Worm (Caenorhabditis elegans) whole organism, young adult: Measurements from ENCODE around the gene mai-2.

Experiments used
- B0035.1 ChIP-seq: sonication (generic microtip); optimal IDR thresholded peaks from 2 replicates; lab custom pipeline; 2016; ENCODE audit warnings: missing genetic modification characterization, mild to moderate bottlenecking, missing compliant biosample characterization, missing genotype, missing genetic modification reagents
- B0261.1 ChIP-seq: sonication (generic microtip); optimal IDR thresholded peaks from 2 replicates; lab custom pipeline; 2016; ENCODE audit warnings: mild to moderate bottlenecking, missing genetic modification characterization, moderate library complexity, missing compliant biosample characterization
- C17E4.6 ChIP-seq: fragments of 200-800 bp; sonication (Bioruptor generic); IDR thresholded peaks from 2 replicates; pipeline ENCODE4 v1.3.6; 2022; ENCODE audit warnings: missing genetic modification reagents, missing genetic modification characterization, missing compliant biosample characterization
- D2030.7 ChIP-seq: fragments of 200-800 bp; sonication (Bioruptor generic); IDR thresholded peaks from 2 replicates; pipeline ENCODE4 v1.3.6; 2022; ENCODE audit warnings: missing genetic modification reagents, missing genetic modification characterization, missing compliant biosample characterization
- F10E7.11 ChIP-seq: sonication (generic microtip); optimal IDR thresholded peaks from 2 replicates; lab custom pipeline; 2017; ENCODE audit warnings: mild to moderate bottlenecking, missing genetic modification characterization, moderate library complexity, missing compliant biosample characterization
- F37B4.10 ChIP-seq: fragments of 200-800 bp; sonication (Bioruptor generic); IDR thresholded peaks from 2 replicates; pipeline ENCODE4 v1.3.6; 2022; ENCODE audit warnings: missing genetic modification characterization, missing compliant biosample characterization
- K11D2.4 ChIP-seq: fragments of 200-800 bp; sonication (Bioruptor generic); IDR thresholded peaks from 2 replicates; pipeline ENCODE4 v1.3.6; 2022; ENCODE audit warnings: missing genetic modification reagents, missing genetic modification characterization, missing compliant biosample characterization
- K12H6.12 ChIP-seq: fragments of 200-800 bp; sonication (Bioruptor generic); optimal IDR thresholded peaks from 2 replicates; lab custom pipeline; 2018; ENCODE audit warnings: mild to moderate bottlenecking, missing genetic modification characterization, missing compliant biosample characterization
- Y53F4B.3 ChIP-seq: fragments of 200-800 bp; sonication (Bioruptor generic); IDR thresholded peaks from 2 replicates; pipeline ENCODE4 v1.3.6; 2022; ENCODE audit warnings: missing genetic modification reagents, missing genetic modification characterization, missing compliant biosample characterization
- Y56A3A.18 ChIP-seq: fragments of 200-800 bp; sonication (Bioruptor generic); IDR thresholded peaks from 2 replicates; pipeline ENCODE4 v1.3.6; 2022; ENCODE audit warnings: missing genetic modification reagents, missing genetic modification characterization, missing compliant biosample characterization
- Y95B8A.8 ChIP-seq: fragments of 200-800 bp; sonication (Bioruptor generic); IDR thresholded peaks from 2 replicates; pipeline ENCODE4 v1.3.6; 2022; ENCODE audit warnings: missing genetic modification reagents, missing genetic modification characterization, missing compliant biosample characterization
- akir-1 ChIP-seq: fragments of 200-800 bp; sonication (Bioruptor generic); optimal IDR thresholded peaks from 2 replicates; lab custom pipeline; 2018; ENCODE audit warnings: mild to moderate bottlenecking, missing genetic modification characterization, moderate library complexity, missing compliant biosample characterization
- aptf-3 ChIP-seq: fragments of 200-800 bp; sonication (Bioruptor generic); IDR thresholded peaks from 2 replicates; pipeline ENCODE4 v1.3.6; 2022; ENCODE audit warnings: missing genetic modification characterization, missing compliant biosample characterization
- athp-1 ChIP-seq: sonication (generic microtip); optimal IDR thresholded peaks from 2 replicates; lab custom pipeline; 2017; ENCODE audit warnings: mild to moderate bottlenecking, missing genetic modification characterization, missing compliant biosample characterization
- attf-6 ChIP-seq: fragments of 200-800 bp; sonication (Bioruptor generic); IDR thresholded peaks from 2 replicates; pipeline ENCODE4 v1.3.6; 2022; ENCODE audit warnings: missing genetic modification reagents, missing genetic modification characterization, missing compliant biosample characterization
- bed-2 ChIP-seq: fragments of 200-800 bp; sonication (Bioruptor generic); IDR thresholded peaks from 2 replicates; pipeline ENCODE4 v1.3.6; 2022; ENCODE audit warnings: missing genetic modification reagents, missing genetic modification characterization, missing compliant biosample characterization
- ceh-27 ChIP-seq: fragments of 200-800 bp; sonication (Bioruptor generic); optimal IDR thresholded peaks from 2 replicates; lab custom pipeline; 2018; ENCODE audit warnings: mild to moderate bottlenecking, missing genetic modification characterization, moderate library complexity, missing compliant biosample characterization
- chd-7 ChIP-seq: sonication (generic microtip); optimal IDR thresholded peaks from 2 replicates; lab custom pipeline; 2016; ENCODE audit warnings: mild to moderate bottlenecking, missing genetic modification characterization, moderate library complexity, missing compliant biosample characterization
- dox-1 ChIP-seq: fragments of 200-800 bp; sonication (Bioruptor generic); IDR thresholded peaks from 2 replicates; pipeline ENCODE4 v1.3.6; 2022; ENCODE audit warnings: missing genetic modification reagents, missing genetic modification characterization, missing compliant biosample characterization
- efl-1 ChIP-seq: fragments of 150-350 bp; optimal IDR thresholded peaks from 2 replicates; lab custom pipeline; 2014; ENCODE audit warnings: missing biosample characterization, missing genetic modification reagents, missing genetic modification characterization
- egl-44 ChIP-seq: fragments of 200-800 bp; sonication (Bioruptor generic); IDR thresholded peaks from 2 replicates; pipeline ENCODE4 v1.3.6; 2022; ENCODE audit warnings: missing genetic modification reagents, missing genetic modification characterization, missing compliant biosample characterization
- egrh-3 ChIP-seq: fragments of 200-800 bp; sonication (Bioruptor generic); IDR thresholded peaks from 2 replicates; pipeline ENCODE4 v1.3.6; 2022; ENCODE audit warnings: missing genetic modification reagents, missing genetic modification characterization, missing compliant biosample characterization
- him-1 ChIP-seq: sonication (generic microtip); optimal IDR thresholded peaks from 2 replicates; lab custom pipeline; 2016; ENCODE audit warnings: missing genotype, missing genetic modification reagents, missing genetic modification characterization, missing compliant biosample characterization
- hlh-12 ChIP-seq: sonication (generic microtip); optimal IDR thresholded peaks from 2 replicates; lab custom pipeline; 2016; ENCODE audit warnings: missing genetic modification characterization, missing compliant biosample characterization
- lag-1 ChIP-seq: fragments of 200-800 bp; sonication (Bioruptor generic); IDR thresholded peaks from 2 replicates; pipeline ENCODE4 v1.3.6; 2022; ENCODE audit warnings: missing genetic modification reagents, missing genetic modification characterization, missing compliant biosample characterization
- let-526 ChIP-seq: fragments of 200-800 bp; sonication (Bioruptor generic); IDR thresholded peaks from 2 replicates; pipeline ENCODE4 v1.3.6; 2022; ENCODE audit warnings: missing genetic modification reagents, missing genetic modification characterization, missing compliant biosample characterization
- let-607 ChIP-seq, 2 experiments: fragments of 200-800 bp in 1 of 2; sonication (Bioruptor generic) in 1 of 2; sonication (generic microtip) in 1 of 2; optimal IDR thresholded peaks; 2 replicates each; lab custom pipeline; 2016 to 2018; ENCODE audit warnings: mild to moderate bottlenecking in 2 of 2, missing compliant biosample characterization in 2 of 2, missing genetic modification characterization in 2 of 2, moderate library complexity in 2 of 2, missing genotype in 1 of 2
- lin-26 ChIP-seq: fragments of 200-800 bp; sonication (Bioruptor generic); IDR thresholded peaks from 2 replicates; pipeline ENCODE4 v1.3.6; 2022; ENCODE audit warnings: missing genetic modification reagents, missing genetic modification characterization, missing compliant biosample characterization
- madf-10 ChIP-seq: sonication (generic microtip); optimal IDR thresholded peaks from 2 replicates; lab custom pipeline; 2016; ENCODE audit warnings: mild to moderate bottlenecking, missing genetic modification characterization, missing compliant biosample characterization
- madf-3 ChIP-seq: fragments of 200-800 bp; sonication (Bioruptor generic); IDR thresholded peaks from 2 replicates; pipeline ENCODE4 v1.3.6; 2022; ENCODE audit warnings: missing genetic modification reagents, missing genetic modification characterization, missing compliant biosample characterization
- madf-6 ChIP-seq: fragments of 200-800 bp; sonication (Bioruptor generic); IDR thresholded peaks from 2 replicates; pipeline ENCODE4 v1.3.6; 2022; ENCODE audit warnings: missing genetic modification reagents, missing genetic modification characterization, missing compliant biosample characterization
- mcd-1 ChIP-seq: fragments of 200-800 bp; sonication (Bioruptor generic); IDR thresholded peaks from 2 replicates; pipeline ENCODE4 v1.3.6; 2022; ENCODE audit warnings: missing genetic modification reagents, missing genetic modification characterization, missing compliant biosample characterization
- nhr-120 ChIP-seq: fragments of 200-800 bp; sonication (Bioruptor generic); IDR thresholded peaks from 2 replicates; pipeline ENCODE4 v1.3.6; 2022; ENCODE audit warnings: missing genetic modification characterization, missing compliant biosample characterization
- nhr-27 ChIP-seq: fragments of 200-800 bp; sonication (Bioruptor generic); optimal IDR thresholded peaks from 2 replicates; lab custom pipeline; 2018; ENCODE audit warnings: mild to moderate bottlenecking, missing genetic modification characterization, moderate library complexity, missing compliant biosample characterization
- nhr-90 ChIP-seq: sonication (generic microtip); optimal IDR thresholded peaks from 2 replicates; lab custom pipeline; 2016; ENCODE audit warnings: missing genotype, mild to moderate bottlenecking, missing genetic modification characterization, missing compliant biosample characterization
- rec-8 ChIP-seq, 2 experiments: sonication (generic microtip); optimal IDR thresholded peaks; 2 replicates each; lab custom pipeline; 2016; ENCODE audit warnings: mild to moderate bottlenecking in 2 of 2, missing genetic modification characterization in 2 of 2, missing genetic modification reagents in 2 of 2, missing genotype in 2 of 2, missing biosample characterization in 1 of 2, missing compliant biosample characterization in 1 of 2, moderate library complexity in 1 of 2
- sdz-38 ChIP-seq: sonication (generic microtip); optimal IDR thresholded peaks from 2 replicates; lab custom pipeline; 2016; ENCODE audit warnings: missing genotype, missing genetic modification characterization, missing compliant biosample characterization
- sea-2 ChIP-seq: fragments of 200-800 bp; sonication (Bioruptor generic); IDR thresholded peaks from 2 replicates; pipeline ENCODE4 v1.3.6; 2022; ENCODE audit warnings: missing genetic modification characterization, missing compliant biosample characterization
- snpc-1.3 ChIP-seq: sonication (generic microtip); optimal IDR thresholded peaks from 2 replicates; lab custom pipeline; 2017; ENCODE audit warnings: missing genetic modification characterization, mild to moderate bottlenecking, missing compliant biosample characterization, antibody characterized with exemption, moderate library complexity, missing genotype, missing genetic modification reagents; ENCODE audit not compliant: insufficient read depth
- somi-1 ChIP-seq: fragments of 200-800 bp; sonication (Bioruptor generic); optimal IDR thresholded peaks from 2 replicates; lab custom pipeline; 2018; ENCODE audit warnings: mild to moderate bottlenecking, missing genetic modification characterization, missing compliant biosample characterization
- tbp1 ChIP-seq: fragments of 200-800 bp; sonication (Bioruptor generic); optimal IDR thresholded peaks from 2 replicates; lab custom pipeline; 2018; ENCODE audit warnings: mild to moderate bottlenecking, missing genetic modification characterization, missing compliant biosample characterization
- tlf-1 ChIP-seq: fragments of 200-800 bp; sonication (Bioruptor generic); optimal IDR thresholded peaks from 2 replicates; lab custom pipeline; 2018; ENCODE audit warnings: mild to moderate bottlenecking, missing genetic modification characterization, missing compliant biosample characterization
- zim-3 ChIP-seq: sonication (generic microtip); optimal IDR thresholded peaks from 2 replicates; lab custom pipeline; 2017; ENCODE audit warnings: mild to moderate bottlenecking, missing genetic modification characterization, moderate library complexity, missing compliant biosample characterization
- ztf-25 ChIP-seq: fragments of 200-800 bp; sonication (Bioruptor generic); IDR thresholded peaks from 2 replicates; pipeline ENCODE4 v1.3.6; 2022; ENCODE audit warnings: missing genetic modification reagents, missing genetic modification characterization, missing compliant biosample characterization
- ztf-3 ChIP-seq: fragments of 200-800 bp; sonication (Bioruptor generic); optimal IDR thresholded peaks from 2 replicates; lab custom pipeline; 2018; ENCODE audit warnings: mild to moderate bottlenecking, missing genetic modification characterization, missing compliant biosample characterization
- ztf-6 ChIP-seq: fragments of 200-800 bp; sonication (Bioruptor generic); IDR thresholded peaks from 2 replicates; pipeline ENCODE4 v1.3.6; 2022; ENCODE audit warnings: missing genetic modification reagents, missing genetic modification characterization, missing compliant biosample characterization

Gene mai-2

DNA sequence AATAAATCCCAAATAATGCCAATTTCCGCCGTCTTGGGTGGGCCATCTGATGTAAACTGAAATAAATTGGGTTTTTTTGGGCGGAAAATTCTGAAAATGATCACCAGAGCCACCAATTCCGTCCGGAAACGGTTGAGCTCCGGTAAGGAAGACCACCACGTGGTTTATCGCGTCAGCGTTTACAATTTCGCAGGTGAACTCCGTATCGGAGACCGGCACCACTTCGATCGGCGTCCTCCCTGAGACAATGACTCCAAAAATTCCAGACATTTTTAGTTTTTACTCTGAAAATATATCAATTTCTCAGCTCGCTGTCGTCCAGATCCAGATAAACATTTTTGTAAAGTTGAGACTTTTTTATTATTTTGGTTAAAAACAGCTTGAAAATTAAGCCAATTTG lies 49.1 kb upstream of the mai-2 start, which contains the start of gene F42A6.6 (continued):
- TF ChIP-seq chd-7 (tag; lab: Kevin White, UChicago): peak; percentile 88
- peak; percentile 46 for TF ChIP-seq snpc-1.3 (tag; lab: Kevin White, UChicago)
- no peak for TF ChIP-seq sea-2 (GFP tag; lab: Robert Waterston, UW)
- TF ChIP-seq bed-2 (GFP tag; lab: Robert Waterston, UW): no peak
- peak; percentile 57 for TF ChIP-seq B0035.1 (tag; lab: Kevin White, UChicago)
- TF ChIP-seq ztf-3 (GFP tag; lab: Kevin White, UChicago): no peak
- no peak for TF ChIP-seq egl-44 (GFP tag; lab: Robert Waterston, UW)
- peak; percentile 62 for TF ChIP-seq zim-3 (tag; lab: Kevin White, UChicago)
- TF ChIP-seq lag-1 (GFP tag; lab: Robert Waterston, UW): no peak
- TF ChIP-seq him-1 (tag; lab: Kevin White, UChicago): peak; percentile 15
- peak; percentile 64 for TF ChIP-seq lin-26
- peak; percentile 11 for TF ChIP-seq ceh-27 (GFP tag; lab: Kevin White, UChicago)
- TF ChIP-seq F10E7.11 (tag; lab: Kevin White, UChicago): peak; percentile 66
- TF ChIP-seq K11D2.4 (GFP tag; lab: Robert Waterston, UW): no peak; the same call in 1 of the 2 replicates
- no peak for TF ChIP-seq akir-1 (GFP tag; lab: Kevin White, UChicago)
- TF ChIP-seq sdz-38 (tag; lab: Kevin White, UChicago): no peak
- peak; percentile 85 for TF ChIP-seq athp-1 (tag; lab: Kevin White, UChicago)
- peak; percentile 52; the same call in 1 of the 2 replicates for TF ChIP-seq ztf-6 (GFP tag; lab: Robert Waterston, UW)
- TF ChIP-seq, all 124 proteins: peak for 84

DNA sequence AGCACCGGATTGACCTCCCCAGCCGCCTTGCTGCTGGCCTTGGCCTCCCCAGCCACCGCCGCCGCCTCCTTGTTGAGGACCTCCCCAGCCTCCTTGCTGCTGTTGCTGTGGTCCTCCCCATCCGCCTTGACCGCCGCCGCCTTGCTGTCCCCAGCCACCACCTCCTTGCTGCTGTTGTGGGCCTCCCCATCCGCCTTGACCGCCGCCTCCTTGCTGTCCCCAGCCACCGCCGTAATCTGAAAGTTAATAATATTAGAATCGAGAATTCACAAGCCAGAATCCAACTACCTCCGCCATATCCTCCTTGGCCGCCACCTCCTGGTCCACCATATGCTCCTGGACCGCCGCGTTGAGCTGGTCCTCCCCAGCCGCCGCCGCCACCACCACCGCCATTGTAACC lies 48.4 kb upstream of the mai-2 start:
- TF ChIP-seq egrh-3 (GFP tag; lab: Robert Waterston, UW) (peak; percentile 98), F37B4.10 (GFP tag; lab: Robert Waterston, UW) (0 out of 2 replicates have a peak, but pooled peaks have one; percentile 44), nhr-120 (GFP tag; lab: Robert Waterston, UW) (no peak), tbp1 (GFP tag; lab: Kevin White, UChicago) (no peak), efl-1 (GFP tag; lab: Kevin White, UChicago) (no peak), F10E7.11 (tag; lab: Kevin White, UChicago) (no peak), rec-8 (tag; optimal IDR thresholded peaks at IDR 0.05; lab: Kevin White, UChicago) (no peak), mcd-1 (GFP tag; lab: Robert Waterston, UW) (peak; percentile 55; the same call in 1 of the 2 replicates), ceh-27 (GFP tag; lab: Kevin White, UChicago) (no peak), hlh-12 (no peak), Y56A3A.18 (GFP tag; lab: Robert Waterston, UW) (no peak), lag-1 (GFP tag; lab: Robert Waterston, UW) (no peak), madf-3 (GFP tag; lab: Robert Waterston, UW) (peak; percentile 59; the same call in 1 of the 2 replicates), madf-10 (tag; lab: Kevin White, UChicago) (no peak), Y53F4B.3 (GFP tag; lab: Robert Waterston, UW) (no peak), aptf-3 (no peak), attf-6 (GFP tag; lab: Robert Waterston, UW) (peak; percentile 8; the same call in 1 of the 2 replicates), somi-1 (GFP tag; lab: Kevin White, UChicago) (peak; percentile 42), akir-1 (GFP tag; lab: Kevin White, UChicago) (peak; percentile 34), madf-6 (peak; percentile 35), nhr-90 (tag; lab: Kevin White, UChicago) (no peak), let-526 (GFP tag; lab: Robert Waterston, UW) (no peak), K12H6.12 (tag; lab: Kevin White, UChicago) (no peak), Y95B8A.8 (GFP tag; lab: Robert Waterston, UW) (no peak), sdz-38 (tag; lab: Kevin White, UChicago) (no peak), ztf-25 (GFP tag; lab: Robert Waterston, UW) (0 out of 2 replicates have a peak, but pooled peaks have one; percentile 4), let-607 (tag; optimal IDR thresholded peaks at IDR 0.05; lab: Kevin White, UChicago) (no peak), tlf-1 (GFP tag; lab: Kevin White, UChicago) (no peak), C17E4.6 (GFP tag; lab: Robert Waterston, UW) (no peak), B0261.1 (tag; lab: Kevin White, UChicago) (no peak), D2030.7 (GFP tag; lab: Robert Waterston, UW) (peak; percentile 8; the same call in 1 of the 2 replicates), dox-1 (GFP tag; lab: Robert Waterston, UW) (no peak), nhr-27 (tag; lab: Kevin White, UChicago) (no peak)
